Worm (Caenorhabditis elegans) whole organism, L4/young adult: ENCODE data around the gene lido-1.

Source experiments
- W03F9.2 ChIP-seq: fragments of 150-350 bp; optimal IDR thresholded peaks from 2 replicates; lab custom pipeline; 2014; ENCODE audit warnings: missing biosample characterization, missing genetic modification characterization
- dao-5 ChIP-seq: sonication (generic microtip); optimal IDR thresholded peaks from 2 replicates; lab custom pipeline; 2016; ENCODE audit warnings: missing genotype, missing genetic modification characterization, moderate library complexity, missing compliant biosample characterization
- him-1 ChIP-seq: sonication (generic microtip); optimal IDR thresholded peaks from 2 replicates; lab custom pipeline; 2016; ENCODE audit warnings: missing genotype, missing genetic modification reagents, missing genetic modification characterization, missing compliant biosample characterization

The lido-1 gene

DNA sequence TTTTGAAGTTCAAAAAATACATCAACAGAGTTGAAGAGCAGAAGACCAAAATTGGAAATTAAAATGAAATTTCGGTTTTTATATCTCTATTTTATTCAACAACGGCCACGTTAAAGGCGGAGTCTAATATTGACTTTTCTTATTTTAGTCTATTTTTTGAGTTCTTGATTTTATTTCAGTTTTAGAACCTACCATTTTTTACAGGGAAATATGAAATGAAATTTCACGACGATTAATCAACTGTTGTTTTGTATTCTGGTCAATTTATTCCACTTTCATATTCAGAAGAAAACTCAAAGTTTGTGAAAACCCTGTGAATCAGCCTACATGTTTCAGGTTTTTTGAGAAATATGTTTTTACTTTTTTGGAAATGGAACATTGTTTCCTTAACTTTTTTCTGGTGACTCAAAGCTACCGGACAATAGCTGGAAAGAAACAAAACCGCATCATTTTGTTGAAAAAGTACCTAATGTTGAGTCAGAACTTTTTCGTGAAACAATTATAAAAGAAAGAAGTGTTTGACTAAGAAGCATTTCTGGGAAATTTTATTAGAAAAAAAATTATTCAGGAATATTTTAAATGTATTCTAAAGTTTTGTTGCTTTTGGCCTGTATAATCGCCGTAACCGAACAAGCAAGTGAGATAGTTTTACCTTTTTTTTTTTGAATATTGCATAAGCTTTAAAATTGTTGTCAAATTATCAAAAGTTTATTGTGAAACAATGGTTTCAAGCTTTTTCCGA lies 15.6 kb downstream of the lido-1 start, which contains the start of the genes irld-23 and C08A9.10:
Gene irld-23 (minus strand): TSS at position 51 of the 742 bp plus-strand sequence.
Gene C08A9.10 (plus strand): TSS at position 545 of the 742 bp plus-strand sequence.
- TF ChIP-seq W03F9.2 (tag; lab: Kevin White, UChicago) (no peak), dao-5 (tag; lab: Kevin White, UChicago) (no peak), him-1 (tag; lab: Kevin White, UChicago) (no peak)

DNA sequence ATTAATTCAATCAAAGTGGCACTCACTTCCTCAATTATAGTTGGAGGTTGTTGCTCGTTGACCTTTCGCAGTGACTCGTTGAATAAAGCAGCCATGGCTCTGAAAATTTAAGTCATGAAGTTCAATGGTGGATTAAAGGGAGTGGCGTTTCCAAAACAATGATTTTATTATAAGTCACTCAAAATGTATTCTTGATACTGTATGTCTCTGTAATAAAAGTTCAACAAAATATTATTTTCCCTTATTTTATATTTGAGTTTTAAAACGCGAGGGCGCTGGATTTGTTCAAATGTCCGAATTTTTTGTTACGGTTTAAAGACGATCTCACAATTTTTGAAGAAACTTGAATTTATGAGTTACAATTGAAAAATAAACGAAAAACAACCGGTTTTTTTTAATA lies 24.3 kb downstream of the lido-1 start, which contains the start of gene C30G4.4:
Gene C30G4.4 (minus strand): TSS at position 101 of the 400 bp plus-strand sequence.
- TF ChIP-seq W03F9.2 (tag; lab: Kevin White, UChicago) (no peak), him-1 (tag; lab: Kevin White, UChicago) (no peak), dao-5 (tag; lab: Kevin White, UChicago) (no peak)

DNA sequence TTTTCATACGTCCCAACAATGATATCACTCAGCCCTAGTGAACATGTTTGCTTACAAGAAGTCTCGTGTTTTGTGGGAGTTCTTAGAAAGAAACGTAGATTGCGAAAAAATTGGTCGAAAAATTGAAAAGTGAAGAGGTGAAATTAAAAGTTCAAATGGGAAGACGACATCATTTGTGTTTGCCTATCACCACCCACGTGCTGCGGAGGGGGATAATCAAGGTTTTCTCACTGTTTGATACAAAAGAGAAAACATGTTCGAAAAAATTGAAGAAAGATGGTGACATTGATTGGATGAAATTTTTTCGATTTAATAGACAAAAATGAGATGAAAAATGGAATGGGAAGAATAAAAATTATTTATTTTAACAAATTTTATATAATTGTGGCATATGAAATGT lies 25.9 kb downstream of the lido-1 start:
- TF ChIP-seq him-1 (tag; lab: Kevin White, UChicago) (no peak), W03F9.2 (tag; lab: Kevin White, UChicago) (no peak), dao-5 (tag; lab: Kevin White, UChicago) (no peak)

DNA sequence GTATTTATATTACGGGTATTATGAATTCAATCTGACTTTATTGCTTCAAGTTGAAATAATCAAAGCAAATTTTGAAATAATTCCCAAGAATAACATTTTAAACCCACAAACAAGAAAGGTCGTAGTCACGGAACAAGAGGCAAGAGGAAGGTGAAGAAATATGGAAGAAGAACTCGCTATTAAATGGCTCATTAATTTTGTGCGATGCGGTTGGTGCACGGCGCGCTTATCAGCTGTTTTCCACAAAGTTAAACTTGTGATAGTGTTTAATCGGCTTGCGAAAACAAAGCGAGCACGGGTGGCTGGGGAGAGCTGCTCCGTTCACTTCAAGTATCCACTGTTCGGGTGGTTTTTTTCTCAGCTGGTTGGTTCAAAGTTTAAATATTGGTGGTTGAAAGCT lies 29.4 kb downstream of the lido-1 start:
- no peak for TF ChIP-seq dao-5 (tag; lab: Kevin White, UChicago)
- TF ChIP-seq him-1 (tag; lab: Kevin White, UChicago): no peak
- no peak for TF ChIP-seq W03F9.2 (tag; lab: Kevin White, UChicago)

DNA sequence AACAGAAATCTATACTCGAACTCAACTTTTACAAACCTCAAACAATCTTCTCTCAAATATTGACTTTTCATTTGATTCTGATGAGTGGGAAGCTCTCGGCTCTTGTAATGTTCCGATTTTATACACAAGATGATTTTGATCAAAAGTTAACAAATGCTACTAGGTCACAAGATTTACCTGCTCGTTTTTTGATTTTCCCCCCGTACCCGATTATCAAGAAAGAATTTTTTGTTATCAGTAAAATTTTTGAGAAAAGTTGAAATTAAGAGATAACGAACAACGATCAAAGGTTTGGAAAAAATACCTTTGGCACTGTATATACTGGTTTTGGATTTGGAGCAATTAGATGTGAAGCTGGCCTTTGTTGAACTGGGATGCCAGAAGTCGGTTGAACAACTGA lies 31.5 kb downstream of the lido-1 start:
- TF ChIP-seq dao-5 (tag; lab: Kevin White, UChicago): no peak
- no peak for TF ChIP-seq W03F9.2 (tag; lab: Kevin White, UChicago)
- no peak for TF ChIP-seq him-1 (tag; lab: Kevin White, UChicago)

DNA sequence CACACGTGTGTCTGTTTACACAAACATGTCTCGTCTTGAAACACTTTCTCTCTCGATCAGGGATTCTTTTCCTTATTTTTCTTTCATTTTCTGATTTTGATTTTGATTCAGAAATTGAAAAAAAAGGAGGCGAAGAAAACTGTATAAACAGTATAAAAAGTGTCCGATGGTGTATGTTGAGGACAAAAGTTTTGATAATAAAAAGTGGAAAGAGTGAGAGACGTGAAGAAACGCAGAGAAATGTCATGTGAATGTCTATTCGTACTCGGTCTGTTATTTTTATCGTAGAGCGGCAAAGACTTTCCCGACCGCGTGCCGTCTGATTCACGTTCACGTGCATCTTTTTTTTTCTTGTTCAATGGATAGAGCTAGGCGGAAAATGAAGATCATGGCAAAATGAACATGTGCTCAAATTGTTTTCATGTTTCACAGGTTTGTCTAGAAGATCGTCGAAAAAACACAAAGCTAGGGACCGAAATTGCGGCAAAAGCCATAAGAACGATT lies 32.6 kb downstream of the lido-1 start:
- no peak for TF ChIP-seq him-1 (tag; lab: Kevin White, UChicago)
- TF ChIP-seq dao-5 (tag; lab: Kevin White, UChicago): no peak
- no peak for TF ChIP-seq W03F9.2 (tag; lab: Kevin White, UChicago)

DNA sequence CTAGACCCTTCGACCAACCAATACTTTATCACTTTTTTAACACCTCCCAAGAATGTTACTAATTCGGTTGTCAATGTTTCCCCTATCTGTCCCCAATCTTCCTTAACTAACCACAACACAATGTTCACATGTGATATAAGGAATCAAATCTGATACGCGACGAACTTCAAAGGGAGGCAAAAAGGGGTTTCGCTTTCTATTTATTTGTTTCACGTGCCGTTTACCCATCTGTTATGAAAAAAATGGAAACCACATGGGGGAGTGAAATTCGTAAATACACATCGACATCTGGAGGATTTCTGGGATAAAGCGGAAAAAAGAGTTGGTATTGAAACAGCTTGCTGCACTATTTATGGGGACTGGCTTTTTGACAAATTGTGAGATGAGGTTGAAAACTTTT lies 34.2 kb downstream of the lido-1 start:
- no peak for TF ChIP-seq dao-5 (tag; lab: Kevin White, UChicago)
- TF ChIP-seq him-1 (tag; lab: Kevin White, UChicago): no peak
- TF ChIP-seq W03F9.2 (tag; lab: Kevin White, UChicago): no peak

DNA sequence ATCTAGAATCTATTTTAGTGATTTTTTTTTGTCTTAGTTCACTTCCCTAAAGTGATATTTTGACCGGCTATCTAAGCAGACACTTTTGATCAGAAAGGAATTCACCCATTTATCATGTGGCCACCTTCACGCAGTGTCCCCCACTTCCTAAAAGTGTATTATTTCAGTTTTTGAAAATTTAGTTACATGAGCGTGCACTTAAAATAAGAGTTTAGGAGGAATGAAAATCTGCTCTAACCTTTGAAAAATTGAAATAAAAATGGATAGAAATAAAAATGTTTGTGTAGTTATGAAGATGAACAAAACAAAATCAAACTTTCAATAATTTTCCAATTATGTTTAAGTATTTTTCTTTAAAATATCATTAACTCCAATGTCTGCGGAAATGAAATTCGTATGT lies 36.6 kb downstream of the lido-1 start:
- TF ChIP-seq him-1 (tag; lab: Kevin White, UChicago) (no peak), dao-5 (tag; lab: Kevin White, UChicago) (no peak), W03F9.2 (tag; lab: Kevin White, UChicago) (no peak)

DNA sequence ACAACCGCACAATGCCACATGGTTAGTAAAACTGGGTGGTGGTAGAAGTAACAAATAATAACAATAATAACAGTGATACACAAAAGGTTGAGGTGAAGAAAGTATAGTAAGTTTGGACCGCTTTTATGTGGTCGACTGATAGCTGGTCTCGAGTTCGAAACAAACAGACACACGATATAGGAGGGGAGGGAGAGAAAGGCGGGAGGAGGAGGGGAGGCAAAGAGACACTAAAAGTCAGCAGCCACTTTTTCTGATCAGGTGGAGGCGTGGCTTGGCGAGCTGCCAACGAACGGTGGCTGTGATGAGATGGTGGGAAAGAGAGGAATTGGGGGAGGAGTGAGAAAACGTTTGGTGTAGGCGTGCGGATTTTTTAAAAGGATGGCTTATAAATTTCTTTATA lies 38.0 kb downstream of the lido-1 start:
- no peak for TF ChIP-seq W03F9.2 (tag; lab: Kevin White, UChicago)
- TF ChIP-seq dao-5 (tag; lab: Kevin White, UChicago): no peak
- TF ChIP-seq him-1 (tag; lab: Kevin White, UChicago): no peak

DNA sequence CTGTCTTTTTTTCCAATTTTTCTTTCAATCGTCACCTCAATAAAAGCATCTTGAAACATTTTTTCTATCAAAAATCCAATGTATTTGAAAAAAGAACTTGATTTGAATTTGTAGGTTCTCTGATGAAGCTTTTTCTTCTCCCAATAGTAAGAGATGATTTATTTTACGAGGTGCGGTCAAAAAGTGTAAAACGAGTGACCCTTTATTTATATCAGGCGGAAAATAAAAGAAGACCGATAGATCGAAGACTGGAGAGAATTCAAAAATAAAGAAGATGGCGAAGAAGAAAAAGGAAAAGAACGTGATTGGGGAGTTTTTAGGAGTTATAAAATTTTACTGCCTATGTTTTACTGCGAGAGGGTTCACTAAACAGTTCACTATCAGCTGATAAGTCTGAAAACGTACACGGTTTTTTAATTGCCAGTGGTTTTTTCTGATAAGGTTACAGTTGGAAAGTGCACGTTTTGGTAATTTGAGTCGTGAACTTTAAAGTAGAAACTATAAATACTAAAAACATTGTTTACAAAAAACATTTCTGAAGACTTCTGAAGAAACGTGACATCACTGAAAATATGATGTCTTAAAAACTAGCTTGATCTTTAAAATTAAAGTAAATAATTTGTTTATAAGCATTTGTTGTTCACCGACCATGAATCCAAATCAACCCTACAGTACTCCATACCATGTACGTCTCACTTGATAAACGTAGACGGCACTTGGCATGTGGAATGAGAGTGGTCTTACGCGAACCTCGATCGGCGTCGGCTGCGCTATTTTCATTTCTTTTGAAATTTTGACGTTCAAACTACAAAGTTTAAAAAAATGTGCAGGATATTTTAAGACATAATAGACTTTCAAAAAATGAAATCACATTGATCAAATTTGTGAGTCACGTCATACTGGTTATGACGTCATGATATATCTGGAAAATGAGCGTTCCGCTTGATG lies 40.2 kb downstream of the lido-1 start:
- TF ChIP-seq W03F9.2 (tag; lab: Kevin White, UChicago) (no peak), dao-5 (tag; lab: Kevin White, UChicago) (no peak), him-1 (tag; lab: Kevin White, UChicago) (no peak)

DNA sequence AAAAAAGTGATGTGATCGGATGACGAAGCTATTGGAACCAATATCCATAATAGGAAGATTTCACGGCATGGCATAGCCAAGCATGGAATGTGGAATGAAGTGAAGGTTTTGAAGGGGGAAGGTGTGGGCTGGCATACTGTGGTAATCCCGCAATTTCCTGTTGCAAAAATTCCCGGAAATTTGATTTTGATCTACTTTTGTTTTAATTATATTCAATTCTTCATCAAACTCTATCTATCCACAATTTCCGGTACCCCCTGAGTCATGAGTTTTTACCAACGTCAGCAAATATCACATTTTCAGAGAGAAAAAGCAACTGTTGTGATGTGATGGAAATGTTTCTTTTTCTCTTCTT lies 40.9 kb downstream of the lido-1 start, which contains the start of gene gcy-11:
Gene gcy-11 (minus strand): TSS at position 101 of the 355 bp plus-strand sequence.
- no peak for TF ChIP-seq him-1 (tag; lab: Kevin White, UChicago)
- TF ChIP-seq dao-5 (tag; lab: Kevin White, UChicago): no peak
- no peak for TF ChIP-seq W03F9.2 (tag; lab: Kevin White, UChicago)

DNA sequence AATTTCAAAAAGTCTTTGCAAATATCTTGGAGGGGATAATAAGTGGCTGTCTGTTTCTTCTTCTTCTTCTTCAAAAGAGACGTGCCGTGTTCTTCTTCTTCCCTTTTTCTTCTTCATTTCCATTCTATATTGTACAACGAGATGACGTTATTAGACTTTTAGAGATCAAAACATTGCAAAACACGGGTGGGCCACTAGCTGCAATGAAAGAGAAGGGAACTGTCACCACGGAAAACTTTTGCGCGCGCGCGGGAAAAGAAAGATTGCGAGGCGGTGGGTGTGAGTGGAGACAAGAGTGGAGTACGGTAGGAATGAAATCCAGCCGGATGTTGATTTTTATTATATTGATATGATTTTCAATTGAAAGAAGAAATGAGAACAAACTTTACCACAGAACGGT lies 42.2 kb downstream of the lido-1 start:
- no peak for TF ChIP-seq dao-5 (tag; lab: Kevin White, UChicago)
- no peak for TF ChIP-seq W03F9.2 (tag; lab: Kevin White, UChicago)
- TF ChIP-seq him-1 (tag; lab: Kevin White, UChicago): no peak

DNA sequence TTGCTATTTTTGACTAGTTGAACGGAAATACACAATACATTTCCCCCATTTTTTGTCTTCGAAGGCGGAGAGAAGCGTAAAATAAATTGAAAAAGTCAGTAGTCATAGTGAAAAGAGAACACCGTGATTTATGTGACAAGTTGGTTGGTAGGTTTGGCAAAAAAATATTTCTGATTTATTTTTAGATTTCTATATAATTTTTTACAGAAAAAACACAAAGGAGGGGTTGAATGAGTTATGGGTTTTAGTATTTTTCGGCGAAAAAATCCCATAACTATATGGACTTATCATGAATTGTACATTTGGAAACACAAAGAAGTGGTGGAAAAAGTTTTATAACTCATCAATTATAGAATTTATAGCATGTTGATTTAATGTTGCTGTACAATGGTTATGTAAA lies 50.8 kb downstream of the lido-1 start, which contains the start of gene C30G4.2:
Gene C30G4.2 (minus strand): TSS at position 101 of the 400 bp plus-strand sequence.
- no peak for TF ChIP-seq him-1 (tag; lab: Kevin White, UChicago)
- TF ChIP-seq dao-5 (tag; lab: Kevin White, UChicago): no peak
